Worm (Caenorhabditis elegans): ENCODE results near the gene Y79H2A.2.

The Y79H2A.2 gene

ce11 chrIII:12040999-12041398, 10.4 kb upstream of the Y79H2A.2 start, which contains the start of gene Y79H2A.4:
Gene Y79H2A.4, plus strand, starts transcription at chrIII:12041299.
- no peak for TF ChIP-seq aly-2 (tag; optimal IDR thresholded peaks at IDR 0.05)

- TF ChIP-seq aly-2 (tag; optimal IDR thresholded peaks at IDR 0.05) (no peak), ceh-88 (GFP tag; IDR thresholded peaks at IDR 0.05) (no peak), nhr-237 (tag; optimal IDR thresholded peaks at IDR 0.05) (no peak), tbx-2 (tag; optimal IDR thresholded peaks at IDR 0.05) (no peak), F16B12.6 (tag; optimal IDR thresholded peaks at IDR 0.05) (no peak), elt-3 (tag; optimal IDR thresholded peaks at IDR 0.05) (no peak), zag-1 (tag; optimal IDR thresholded peaks at IDR 0.05) (no peak), fkh-4 (tag; optimal IDR thresholded peaks at IDR 0.05; ENCODE audit: borderline replicate concordance) (no peak), hlh-17 (GFP tag; optimal IDR thresholded peaks at IDR 0.05; ENCODE audit: borderline replicate concordance) (no peak), mdl-1 (tag; optimal IDR thresholded peaks at IDR 0.05) (no peak), aha-1 (tag; optimal IDR thresholded peaks at IDR 0.05) (no peak), sup-37 (GFP tag; optimal IDR thresholded peaks at IDR 0.05) (no peak), unc-86 (tag; optimal IDR thresholded peaks at IDR 0.05) (no peak), grh-1 (GFP tag; IDR thresholded peaks at IDR 0.05) (no peak)
Observed at ce11 chrIII:12037217-12037616, 6.6 kb upstream of the Y79H2A.2 start.

ce11 chrIII:12034311-12034710, 3.7 kb upstream of the Y79H2A.2 start:
- TF ChIP-seq efl-1 (optimal IDR thresholded peaks at IDR 0.05) (no peak), efl-1 (GFP tag; optimal IDR thresholded peaks at IDR 0.05 in 1 of 2) (peak in 1 of 2 experiments; percentile 9), nhr-71 (tag; optimal IDR thresholded peaks at IDR 0.05) (no peak)

- TF ChIP-seq ceh-8 (GFP tag; optimal IDR thresholded peaks at IDR 0.05) (no peak), efl-1 (optimal IDR thresholded peaks at IDR 0.05) (no peak), efl-1 (GFP tag; optimal IDR thresholded peaks at IDR 0.05 in 1 of 2) (peak in 1 of 2 experiments; percentile 67)
Observed at ce11 chrIII:12033259-12033658, 2.7 kb upstream of the Y79H2A.2 start.

- TF ChIP-seq elt-2 (tag; optimal IDR thresholded peaks at IDR 0.05) (no peak), aly-2 (tag; optimal IDR thresholded peaks at IDR 0.05) (no peak), lin-35 (GFP tag; optimal IDR thresholded peaks at IDR 0.05) (no peak), grh-1 (GFP tag; IDR thresholded peaks at IDR 0.05) (no peak), hpl-2 (GFP tag; optimal IDR thresholded peaks at IDR 0.05) (no peak), blmp-1 (tag; optimal IDR thresholded peaks at IDR 0.05) (no peak), unc-98 (GFP tag; IDR thresholded peaks at IDR 0.05) (no peak), fos-1 (tag; optimal IDR thresholded peaks at IDR 0.05) (no peak), nhr-85 (tag) (no peak), pag-3 (tag; optimal IDR thresholded peaks at IDR 0.05; ENCODE audit: borderline replicate concordance, insufficient read depth) (no peak), dpl-1 (GFP tag; optimal IDR thresholded peaks at IDR 0.05) (no peak), C16A3.4 (tag; optimal IDR thresholded peaks at IDR 0.05) (no peak), fkh-10 (GFP tag; optimal IDR thresholded peaks at IDR 0.05) (no peak)
Observed at ce11 chrIII:12028769-12029168, 1.8 kb downstream of the Y79H2A.2 start, which contains the start of gene Y79H2A.12. Gene Y79H2A.12, minus strand, starts transcription at chrIII:12028869.

- TF ChIP-seq ceh-90 (tag; optimal IDR thresholded peaks at IDR 0.05) (no peak), nhr-85 (tag) (peak; percentile 5), nhr-47 (tag; optimal IDR thresholded peaks at IDR 0.05) (peak; percentile 1)
Observed at ce11 chrIII:12022281-12022680, 8.3 kb downstream of the Y79H2A.2 start.
